Worm (Caenorhabditis elegans) whole organism, young adult: ENCODE measurements around the gene F48G7.12.

ENCODE experiments used
- F39B2.1 ChIP-seq: fragments of 200-800 bp; sonication (Bioruptor generic); IDR thresholded peaks from 2 replicates; pipeline ENCODE4 v1.3.6; 2022; ENCODE audit warnings: missing genetic modification reagents, missing genetic modification characterization, missing compliant biosample characterization
- F52B5.7 ChIP-seq: sonication (generic microtip); optimal IDR thresholded peaks from 2 replicates; lab custom pipeline; 2016; ENCODE audit warnings: mild to moderate bottlenecking, missing genetic modification characterization, missing compliant biosample characterization
- cebp-1 ChIP-seq, 2 experiments: fragments of 200-800 bp in 1 of 2; sonication (Bioruptor generic) in 1 of 2; sonication (generic microtip) in 1 of 2; IDR thresholded peaks in 1 of 2; optimal IDR thresholded peaks in 1 of 2; 2 replicates each; pipeline versions ENCODE4 v1.3.6 to Lab custom; 2017 to 2022; ENCODE audit warnings: missing compliant biosample characterization in 2 of 2, missing genetic modification characterization in 2 of 2, mild to moderate bottlenecking in 1 of 2, missing genetic modification reagents in 1 of 2, moderate library complexity in 1 of 2
- ceh-58 ChIP-seq: fragments of 200-800 bp; sonication (Bioruptor generic); IDR thresholded peaks from 2 replicates; pipeline ENCODE4 v1.3.6; 2022; ENCODE audit warnings: missing genetic modification characterization, missing compliant biosample characterization
- egrh-3 ChIP-seq: fragments of 200-800 bp; sonication (Bioruptor generic); IDR thresholded peaks from 2 replicates; pipeline ENCODE4 v1.3.6; 2022; ENCODE audit warnings: missing genetic modification reagents, missing genetic modification characterization, missing compliant biosample characterization
- ekl-4 ChIP-seq: fragments of 200-800 bp; sonication (Bioruptor generic); IDR thresholded peaks from 2 replicates; pipeline ENCODE4 v1.3.6; 2022; ENCODE audit warnings: missing genetic modification reagents, missing genetic modification characterization, missing compliant biosample characterization
- mxl-1 ChIP-seq: sonication (generic microtip); optimal IDR thresholded peaks from 2 replicates; lab custom pipeline; 2016; ENCODE audit warnings: missing genetic modification characterization, missing compliant biosample characterization
- nfya-1 ChIP-seq: sonication (generic microtip); optimal IDR thresholded peaks from 2 replicates; lab custom pipeline; 2017; ENCODE audit warnings: antibody characterized with exemption, missing compliant biosample characterization, missing genetic modification characterization, borderline replicate concordance; ENCODE audit not compliant: insufficient read depth
- nfya-2 ChIP-seq: fragments of 200-800 bp; sonication (Bioruptor generic); IDR thresholded peaks from 2 replicates; pipeline ENCODE4 v1.3.6; 2022; ENCODE audit warnings: missing genetic modification reagents, missing genetic modification characterization, missing compliant biosample characterization
- pha-4 ChIP-seq: fragments of 150-350 bp; sonication (generic microtip); optimal IDR thresholded peaks from 2 replicates; lab custom pipeline; 2014; ENCODE audit warnings: missing biosample characterization, missing genetic modification reagents, missing genetic modification characterization
- unc-62 ChIP-seq: fragments of 150-350 bp; optimal IDR thresholded peaks from 2 replicates; lab custom pipeline; 2014; ENCODE audit warnings: missing biosample characterization, missing genetic modification reagents, missing genetic modification characterization

- TF ChIP-seq nfya-2 (GFP tag; lab: Robert Waterston, UW), result no peak
- TF ChIP-seq F39B2.1 (GFP tag; lab: Robert Waterston, UW), result no peak
- no peak for TF ChIP-seq mxl-1 (tag; lab: Kevin White, UChicago)
- no peak for TF ChIP-seq unc-62
- TF ChIP-seq F52B5.7, result no peak
- TF ChIP-seq pha-4 (tag; lab: Kevin White, UChicago), result no peak
- no peak for TF ChIP-seq cebp-1 (GFP tag; IDR thresholded peaks at IDR 0.05; lab: Robert Waterston, UW)
- TF ChIP-seq cebp-1 (tag; optimal IDR thresholded peaks at IDR 0.05; lab: Kevin White, UChicago), result no peak
- TF ChIP-seq ekl-4 (GFP tag; lab: Robert Waterston, UW), result no peak
- no peak for TF ChIP-seq nfya-1 (tag; lab: Kevin White, UChicago)
- TF ChIP-seq ceh-58, result no peak
- no peak for TF ChIP-seq egrh-3 (GFP tag; lab: Robert Waterston, UW)
Measured at ce11 chrV:604105-604504, 41.9 kb downstream of the F48G7.12 start, which contains the start of gene srlf-37.
